Worm (Caenorhabditis elegans) whole organism, L1 larva: ENCODE measurements around the gene swt-4.

Source experiments
- C16A3.4 ChIP-seq: fragments of 150-350 bp; optimal IDR thresholded peaks from 2 replicates; lab custom pipeline; 2014; ENCODE audit warnings: missing biosample characterization, missing genetic modification characterization
- aha-1 ChIP-seq: fragments of 150-350 bp; optimal IDR thresholded peaks from 2 replicates; lab custom pipeline; 2014; ENCODE audit warnings: missing biosample characterization, missing genetic modification characterization
- ceh-82 ChIP-seq, 3 experiments: fragments of 150-350 bp in 1 of 3; sonication (generic microtip) in 2 of 3; optimal IDR thresholded peaks; 2 replicates each; lab custom pipeline; 2014 to 2017; ENCODE audit warnings: missing biosample characterization in 3 of 3, missing genetic modification characterization in 3 of 3
- egl-13 ChIP-seq: sonication (generic microtip); optimal IDR thresholded peaks from 2 replicates; lab custom pipeline; 2016; ENCODE audit warnings: missing genotype, missing genetic modification reagents, missing genetic modification characterization, missing compliant biosample characterization
- elt-2 ChIP-seq: sonication (generic microtip); optimal IDR thresholded peaks from 2 replicates; lab custom pipeline; 2016; ENCODE audit warnings: missing genetic modification characterization, mild to moderate bottlenecking, inconsistent platforms, missing compliant biosample characterization, missing genetic modification reagents
- irx-1 ChIP-seq: sonication (generic microtip); optimal IDR thresholded peaks from 2 replicates; lab custom pipeline; 2016; ENCODE audit warnings: missing genetic modification characterization, missing compliant biosample characterization
- lin-13 ChIP-seq: fragments of 150-350 bp; optimal IDR thresholded peaks from 2 replicates; lab custom pipeline; 2014; ENCODE audit warnings: missing biosample characterization, missing genetic modification reagents, missing genetic modification characterization
- lin-15B ChIP-seq: fragments of 150-350 bp; sonication (generic microtip); optimal IDR thresholded peaks from 3 replicates; lab custom pipeline; 2014; ENCODE audit warnings: missing biosample characterization, missing genetic modification characterization
- mdl-1 ChIP-seq, 2 experiments: fragments of 150-350 bp; optimal IDR thresholded peaks; 2 replicates each; lab custom pipeline; 2014 to 2017; ENCODE audit warnings: missing biosample characterization in 2 of 2, missing genetic modification characterization in 2 of 2, inconsistent platforms in 1 of 2
- nhr-76 ChIP-seq: sonication (generic microtip); optimal IDR thresholded peaks from 2 replicates; lab custom pipeline; 2017; ENCODE audit warnings: missing biosample characterization, missing genetic modification characterization
- unc-130 ChIP-seq: fragments of 150-350 bp; optimal IDR thresholded peaks from 2 replicates; lab custom pipeline; 2017; ENCODE audit warnings: missing biosample characterization, missing genetic modification characterization, inconsistent platforms
- unc-62 ChIP-seq: fragments of 150-350 bp; optimal IDR thresholded peaks from 2 replicates; lab custom pipeline; 2014; ENCODE audit warnings: missing biosample characterization, missing genetic modification reagents, missing genetic modification characterization

DNA sequence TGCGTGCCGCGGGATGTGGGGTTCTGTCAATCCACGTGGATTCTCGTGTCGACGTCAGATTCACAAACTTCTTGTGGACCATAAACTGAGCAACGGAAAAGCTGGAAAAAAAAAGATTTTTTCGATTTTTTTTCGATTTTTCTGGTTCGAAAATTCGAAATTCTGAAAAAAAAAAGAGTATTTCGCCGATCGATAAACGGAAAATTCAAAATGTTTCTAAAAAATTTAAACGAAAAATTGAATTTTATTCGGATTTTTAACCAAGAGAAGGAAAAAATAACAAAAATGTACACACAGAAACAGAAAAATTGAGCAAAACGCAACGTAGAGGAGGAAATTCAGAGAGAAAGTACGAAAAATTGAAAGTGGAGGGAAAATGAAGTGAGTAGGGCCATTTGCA is 32.6 kb downstream of the swt-4 start, which contains the start of gene Y39A1A.3:
- no peak for TF ChIP-seq C16A3.4 (tag; lab: Kevin White, UChicago)
- TF ChIP-seq elt-2 (tag; lab: Kevin White, UChicago) = no peak
- no peak for TF ChIP-seq egl-13 (tag; lab: Kevin White, UChicago)
- no peak for TF ChIP-seq lin-13 (GFP tag; lab: Kevin White, UChicago)
- TF ChIP-seq lin-15B (tag; lab: Kevin White, UChicago) = no peak
- TF ChIP-seq aha-1 (tag; lab: Kevin White, UChicago) = no peak
- no peak for TF ChIP-seq nhr-76 (tag; lab: Kevin White, UChicago)
- no peak for TF ChIP-seq ceh-82 (tag; optimal IDR thresholded peaks at IDR 0.05; lab: Kevin White, UChicago)
- no peak for TF ChIP-seq mdl-1 (tag; optimal IDR thresholded peaks at IDR 0.05; lab: Kevin White, UChicago)
- no peak for TF ChIP-seq unc-130
- no peak for TF ChIP-seq unc-62
- TF ChIP-seq irx-1 (tag; lab: Kevin White, UChicago) = no peak
